Fruit fly (Drosophila melanogaster): ENCODE results near the gene Ulp1.

Gene Ulp1

DNA sequence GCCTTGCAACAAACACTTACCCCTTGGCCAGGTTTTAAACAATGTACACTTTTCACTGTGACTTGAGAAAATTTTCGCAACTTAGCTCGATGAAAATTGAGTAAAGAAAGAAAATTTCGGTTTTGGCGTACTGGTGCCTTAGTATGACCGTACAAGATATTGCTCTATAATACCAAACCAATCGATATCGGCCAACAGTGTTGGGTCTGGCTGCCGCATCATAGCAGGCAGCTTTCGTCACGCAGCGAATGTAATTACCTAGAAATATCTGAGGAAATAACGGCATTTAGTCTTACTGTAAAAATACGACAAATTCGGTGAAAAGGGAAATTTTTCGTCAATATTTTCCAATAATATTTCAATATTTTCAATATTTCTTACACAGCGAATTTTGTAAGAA is at the start of gene Ulp1:
Gene Ulp1 (minus strand): TSS at position 174 of the 400 bp plus-strand sequence.
- TF ChIP-seq CG8478 (optimal IDR thresholded peaks at IDR 0.05) = no peak
- TF ChIP-seq CTCF (optimal IDR thresholded peaks at IDR 0.05) = peak; percentile 58 to 67

DNA sequence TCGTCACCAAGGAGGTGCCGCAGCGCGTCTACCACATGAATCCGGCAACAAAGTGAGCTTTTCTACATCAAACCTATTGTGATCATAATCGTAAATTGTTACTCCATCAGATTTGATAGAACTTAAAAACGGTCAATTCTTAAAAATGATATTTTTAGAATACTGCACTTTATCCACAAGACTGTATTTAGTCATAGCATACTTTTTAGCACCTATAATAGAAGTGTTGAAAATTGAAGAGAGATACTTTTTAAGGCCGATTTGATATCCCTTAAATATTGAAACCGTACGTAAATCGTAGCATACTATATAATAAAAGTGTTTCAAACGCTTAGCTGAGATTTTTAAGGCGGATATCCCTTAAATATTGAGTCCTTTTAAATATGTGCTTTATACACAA is 42.2 kb upstream of the Ulp1 start:
- TF ChIP-seq CTCF (optimal IDR thresholded peaks at IDR 0.05) = no peak
- TF ChIP-seq CG8478 (optimal IDR thresholded peaks at IDR 0.05) = no peak

DNA sequence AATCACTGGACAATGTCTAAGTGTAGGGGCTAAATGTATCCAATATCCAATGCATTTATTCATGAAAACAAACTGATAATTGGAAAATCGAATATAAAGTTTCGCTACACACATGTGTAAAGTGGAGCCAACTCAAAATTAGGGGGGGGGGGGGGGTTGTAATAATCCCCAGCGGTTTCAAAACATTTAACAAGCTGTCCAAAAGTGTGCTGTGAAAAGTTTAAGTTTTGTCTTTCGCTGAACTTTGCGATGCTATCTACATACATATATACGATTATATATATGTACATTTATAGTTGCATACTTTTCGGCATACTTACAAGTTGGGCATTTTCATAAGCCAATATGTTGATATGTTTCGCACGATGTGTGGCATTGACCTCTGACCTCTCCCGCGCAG is 41.4 kb upstream of the Ulp1 start:
- TF ChIP-seq CTCF (optimal IDR thresholded peaks at IDR 0.05) (no peak), CG8478 (optimal IDR thresholded peaks at IDR 0.05) (no peak)

DNA sequence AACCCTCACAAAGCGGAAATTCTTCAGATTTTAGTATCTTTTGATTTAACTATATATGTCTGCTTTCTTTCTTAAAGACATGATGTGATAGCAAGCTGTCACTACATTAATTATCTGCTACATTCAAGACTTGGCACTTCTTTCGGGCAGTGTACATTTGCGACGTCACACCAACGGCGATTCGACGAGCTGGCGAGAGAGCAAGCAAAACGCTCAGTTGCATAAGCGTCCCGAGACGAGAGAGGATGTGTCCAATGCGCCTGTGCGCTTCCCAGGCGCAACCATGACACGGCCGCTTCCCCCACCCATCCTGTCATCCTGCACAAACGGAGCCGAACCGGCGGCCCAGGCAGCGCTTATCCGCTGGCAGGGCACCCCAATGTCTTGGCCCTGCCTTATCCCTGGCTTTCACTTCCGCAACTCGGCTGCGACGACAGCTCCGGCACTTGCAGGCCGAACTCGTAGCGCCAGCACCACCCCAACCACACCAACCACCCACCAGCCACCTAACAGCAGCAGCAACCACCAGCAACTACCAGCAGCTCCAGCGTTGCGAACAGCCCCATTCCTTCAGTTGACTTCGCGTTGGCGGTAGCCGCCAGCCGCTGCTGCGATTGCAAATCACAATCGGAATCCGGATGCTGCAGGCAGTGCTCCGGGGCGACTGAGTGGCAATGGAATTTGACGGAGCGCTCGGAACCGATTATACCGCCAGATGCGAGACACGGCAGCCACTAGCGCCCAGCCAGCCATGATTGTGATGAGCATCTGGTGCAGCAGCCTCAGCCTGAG is 40.6 kb upstream of the Ulp1 start, which contains the start of gene Hs3st-B:
Gene Hs3st-B (plus strand): TSS at position 214 of the 792 bp plus-strand sequence.
- TF ChIP-seq CG8478 (optimal IDR thresholded peaks at IDR 0.05) = no peak
- TF ChIP-seq CTCF (optimal IDR thresholded peaks at IDR 0.05) = no peak

DNA sequence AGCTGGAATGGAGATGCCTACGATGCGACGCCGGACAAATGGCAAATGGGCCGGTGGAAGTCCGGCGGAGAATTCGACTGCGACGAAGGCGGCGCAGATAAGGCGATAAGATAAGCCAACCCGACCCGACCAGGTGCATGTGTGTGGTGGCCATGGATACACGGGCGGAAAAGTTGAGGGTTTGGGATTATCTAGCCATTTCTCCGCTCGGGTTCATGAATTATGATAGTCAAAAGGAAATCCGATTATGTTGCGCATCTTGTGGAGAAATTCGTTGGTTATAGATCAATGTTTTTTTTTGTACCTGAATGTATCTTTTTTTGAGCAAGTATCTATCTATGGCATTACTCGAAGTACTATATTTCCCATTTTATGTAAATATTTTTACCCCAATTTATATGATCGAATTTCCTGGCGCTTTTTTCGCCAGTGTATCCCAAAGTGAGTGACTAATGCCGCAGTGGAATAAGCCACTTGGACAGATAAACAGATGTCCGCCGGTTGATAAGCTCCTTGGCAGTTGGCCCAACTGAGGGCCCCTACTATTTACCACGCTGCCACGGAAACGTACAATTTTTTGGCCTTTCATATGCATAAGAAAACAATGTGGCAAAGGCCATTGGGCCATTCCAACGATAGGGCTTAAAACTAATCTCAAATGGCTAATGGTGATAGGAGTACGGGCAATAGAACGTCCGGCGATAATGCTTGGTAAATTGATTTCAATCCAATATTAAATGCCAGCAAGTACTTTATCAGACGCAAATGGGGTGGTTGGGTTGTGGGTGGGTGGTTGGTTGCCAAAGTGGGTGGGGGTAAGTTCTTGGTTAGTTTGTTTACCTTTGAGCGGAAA is 39.4 kb upstream of the Ulp1 start, which contains the start of gene CG7992:
Gene CG7992 (minus strand): TSS at position 51 of the 853 bp plus-strand sequence.
- TF ChIP-seq CTCF (optimal IDR thresholded peaks at IDR 0.05) (no peak), CG8478 (optimal IDR thresholded peaks at IDR 0.05) (no peak)

DNA sequence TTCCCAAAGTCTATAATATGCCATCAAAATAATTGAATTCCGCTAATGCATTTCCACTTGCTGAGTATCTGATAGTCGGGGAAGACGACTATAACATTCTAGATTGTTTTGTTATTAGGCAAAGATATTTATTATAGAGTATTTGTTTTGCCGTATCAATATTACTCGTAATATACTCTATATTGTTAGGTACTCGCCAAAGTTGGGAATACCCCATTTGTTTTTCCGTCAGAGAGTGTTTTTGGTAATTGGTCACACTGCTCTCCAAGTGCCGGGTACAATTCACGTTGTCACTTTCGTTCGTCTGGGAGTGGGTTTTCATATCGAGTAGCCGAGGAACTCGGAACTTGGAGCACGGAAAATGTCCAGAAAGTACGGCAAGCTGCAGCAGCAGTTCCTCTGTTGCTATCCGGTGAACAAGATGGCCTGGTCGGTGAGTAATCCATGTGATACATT is 35.4 kb upstream of the Ulp1 start, which contains the start of gene CG7889:
Gene CG7889 (plus strand): TSS at position 253 of the 456 bp plus-strand sequence.
- TF ChIP-seq CG8478 (optimal IDR thresholded peaks at IDR 0.05) (no peak), CTCF (optimal IDR thresholded peaks at IDR 0.05) (no peak)

DNA sequence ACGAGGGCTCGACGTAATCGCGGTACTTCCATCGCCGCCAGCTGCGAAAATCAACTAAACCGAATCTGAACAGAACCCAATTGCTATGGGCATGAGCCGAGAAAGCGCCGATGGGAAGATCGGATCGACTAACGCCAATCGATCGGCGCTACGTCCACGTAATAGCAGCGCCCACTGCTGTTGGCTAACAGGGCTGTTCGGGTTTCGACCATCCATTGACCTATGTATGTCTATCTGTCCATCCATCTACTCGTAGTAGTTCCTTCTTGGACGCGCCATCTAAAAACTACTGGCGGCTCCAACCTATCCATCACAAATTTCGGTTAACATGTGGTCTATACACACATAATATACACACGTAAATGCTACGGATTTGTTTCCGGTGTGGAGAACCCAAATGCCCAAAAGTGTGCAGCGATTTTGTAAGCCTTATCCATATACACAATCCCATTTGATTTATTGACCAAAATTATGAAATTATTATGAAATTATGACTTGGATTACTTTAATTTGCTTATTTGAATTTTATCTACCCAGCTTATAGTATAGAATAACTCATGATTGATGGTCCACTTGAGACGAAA is 33.9 kb upstream of the Ulp1 start, which contains the start of gene CG14196:
Gene CG14196 (minus strand): TSS at position 51 of the 584 bp plus-strand sequence.
- TF ChIP-seq CG8478 (optimal IDR thresholded peaks at IDR 0.05) (no peak), CTCF (optimal IDR thresholded peaks at IDR 0.05) (peak; percentile 31 to 42)

DNA sequence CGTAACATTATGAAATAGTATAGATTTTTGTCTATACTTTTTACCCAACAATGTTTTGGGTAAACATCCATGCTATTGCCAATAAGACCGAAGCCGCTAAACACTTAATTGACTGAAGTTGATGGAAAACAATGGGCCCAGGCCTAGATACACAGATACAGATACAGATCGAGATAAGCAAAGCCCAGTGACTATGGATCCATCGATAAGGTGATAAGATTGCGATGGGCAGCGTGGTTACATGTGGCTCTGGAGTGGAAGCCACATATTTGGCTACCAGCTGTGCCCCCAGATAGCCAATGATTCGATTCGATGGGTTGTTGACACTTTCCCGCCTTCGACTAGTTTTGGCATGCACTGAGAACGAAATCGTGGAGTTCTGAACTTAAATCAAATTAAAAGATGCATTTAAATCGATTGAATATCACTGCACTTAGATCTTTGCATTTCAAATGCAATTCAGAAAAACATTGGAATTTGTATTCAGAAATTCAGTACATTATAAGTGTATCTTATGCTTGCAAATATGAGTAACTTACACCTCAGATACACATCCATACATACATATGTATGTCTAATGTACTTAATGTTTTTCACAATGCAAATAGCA is 32.3 kb upstream of the Ulp1 start:
- TF ChIP-seq CTCF (optimal IDR thresholded peaks at IDR 0.05) (no peak), CG8478 (optimal IDR thresholded peaks at IDR 0.05) (no peak)

DNA sequence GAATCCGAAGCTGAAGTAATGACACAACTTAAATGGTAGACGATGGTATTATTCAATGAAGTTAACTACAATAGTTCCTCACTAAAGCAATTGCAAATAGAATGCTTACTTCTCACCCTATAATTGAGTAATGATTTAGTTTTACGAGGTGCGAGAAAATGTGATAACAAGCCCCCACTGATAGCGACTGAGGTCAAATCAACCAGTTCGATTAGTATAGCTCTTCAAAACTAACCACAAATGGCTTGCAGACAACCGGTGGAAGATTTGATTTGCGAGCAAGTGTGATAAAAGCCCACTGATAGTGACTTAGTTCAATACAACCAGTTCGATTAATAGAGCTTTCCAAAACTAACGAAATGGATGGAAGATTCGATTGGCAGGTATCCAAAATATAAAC is 31.4 kb upstream of the Ulp1 start:
- TF ChIP-seq CTCF (optimal IDR thresholded peaks at IDR 0.05) (no peak), CG8478 (optimal IDR thresholded peaks at IDR 0.05) (no peak)

DNA sequence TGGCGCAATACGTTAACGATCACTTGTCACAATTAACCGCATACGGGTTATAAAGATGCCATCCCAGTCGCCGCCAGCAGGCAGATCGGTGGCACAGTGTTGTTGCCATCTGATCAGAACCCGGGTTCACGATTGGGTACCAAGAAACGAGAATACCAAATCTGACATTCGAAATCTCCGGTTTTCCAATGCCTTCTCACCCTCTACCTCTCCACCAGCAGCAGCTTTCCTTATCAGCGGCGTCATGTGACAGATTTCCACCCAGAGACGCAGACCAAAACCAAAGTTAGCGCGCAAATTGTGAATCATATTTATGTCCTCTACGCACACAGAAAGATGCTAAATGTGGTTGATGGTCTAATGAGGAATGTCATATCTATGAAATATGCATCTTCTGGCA is 30.6 kb upstream of the Ulp1 start:
- TF ChIP-seq CTCF (optimal IDR thresholded peaks at IDR 0.05) (no peak), CG8478 (optimal IDR thresholded peaks at IDR 0.05) (no peak)

DNA sequence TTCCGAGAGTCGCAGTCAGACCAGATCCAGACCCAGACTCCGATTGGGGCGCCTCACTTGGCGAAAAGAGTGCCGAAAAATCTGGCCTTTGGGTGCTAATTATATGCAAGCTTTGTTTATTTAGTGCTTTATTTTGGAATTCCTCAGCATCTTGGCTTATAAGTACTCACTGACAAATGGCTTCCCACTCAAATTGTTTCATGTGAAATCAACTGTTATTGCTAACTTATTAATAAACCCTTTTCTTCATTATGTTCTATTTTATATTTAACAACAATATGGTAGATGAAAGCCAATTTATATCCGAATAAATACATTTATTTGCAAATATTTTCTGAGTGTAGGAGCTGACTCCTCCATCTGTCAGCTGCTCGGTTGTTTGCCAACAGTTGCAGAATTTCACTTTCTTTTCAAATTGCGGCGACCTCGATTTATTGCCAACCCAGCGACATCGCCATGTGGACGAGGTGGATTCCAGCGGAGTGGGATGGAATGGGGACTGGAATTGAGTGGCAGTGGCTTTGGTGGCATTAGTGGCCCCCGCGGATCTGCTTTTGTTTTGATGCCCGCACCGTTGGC is 22.0 kb upstream of the Ulp1 start:
- TF ChIP-seq CTCF (optimal IDR thresholded peaks at IDR 0.05) = no peak
- TF ChIP-seq CG8478 (optimal IDR thresholded peaks at IDR 0.05) = no peak

DNA sequence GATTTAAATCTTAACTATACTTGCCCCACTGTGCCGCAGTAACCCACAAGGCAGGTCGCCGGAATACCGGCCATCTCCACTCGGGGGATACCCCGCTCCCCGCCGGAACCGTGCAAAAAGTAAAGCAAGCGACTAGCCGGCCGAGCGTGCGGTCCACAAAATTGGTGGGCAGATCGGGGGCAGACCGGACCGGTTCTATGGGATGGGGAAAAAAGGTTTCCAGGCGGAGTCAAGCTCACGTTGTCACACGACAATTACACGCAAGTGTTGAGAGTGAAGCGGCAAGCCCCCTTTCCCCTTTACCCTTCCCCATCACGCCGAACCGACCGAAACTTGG is 17.3 kb upstream of the Ulp1 start:
- TF ChIP-seq CTCF (optimal IDR thresholded peaks at IDR 0.05) (no peak), CG8478 (optimal IDR thresholded peaks at IDR 0.05) (no peak)

DNA sequence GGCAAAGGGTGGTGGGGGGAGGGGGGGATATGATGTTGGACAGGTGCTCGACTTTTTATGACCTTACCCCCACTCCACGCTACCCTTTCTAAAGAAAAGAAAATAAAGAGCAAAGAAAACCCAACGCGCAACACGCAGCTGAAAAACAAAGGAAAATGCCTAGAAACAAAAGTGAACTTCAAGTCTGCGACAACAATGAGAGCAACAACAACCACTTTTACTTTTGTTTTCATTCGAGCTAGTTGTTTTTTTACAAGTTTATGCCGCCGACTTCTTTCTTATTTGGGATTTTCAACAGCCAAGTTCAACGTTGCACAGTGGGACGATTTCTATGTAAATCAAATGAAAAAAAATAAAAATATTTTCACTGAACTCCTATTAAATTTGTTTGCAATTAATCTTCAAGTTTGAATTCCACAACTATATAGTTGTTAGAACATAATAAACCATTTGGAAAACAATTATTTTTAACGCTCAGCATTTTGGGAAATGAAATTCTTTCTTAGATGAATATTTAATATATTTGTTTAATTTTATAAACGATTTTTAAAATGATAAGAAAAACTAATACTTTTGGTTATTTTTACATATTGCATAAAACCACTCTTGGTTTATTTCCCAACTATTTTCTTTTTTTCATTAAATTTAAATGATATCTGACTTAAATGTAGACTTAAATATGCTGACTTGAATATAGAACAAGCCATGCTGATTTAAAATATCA is 16.8 kb upstream of the Ulp1 start:
- no peak for TF ChIP-seq CTCF (optimal IDR thresholded peaks at IDR 0.05)
- TF ChIP-seq CG8478 (optimal IDR thresholded peaks at IDR 0.05) = no peak

Measured in S2 (cell line).